Worm (Caenorhabditis elegans) whole organism, L4 larva: ENCODE measurements around the gene hot-4.
A peak's percentile ranks its signal among the peaks of the same experiment; 100 is the strongest.

Experiments
- ceh-28 ChIP-seq: fragments of 150-350 bp; optimal IDR thresholded peaks from 2 replicates; lab custom pipeline; 2014; ENCODE audit warnings: missing biosample characterization, missing genetic modification reagents, missing genetic modification characterization
- ceh-32 ChIP-seq: sonication (generic microtip); optimal IDR thresholded peaks from 2 replicates; lab custom pipeline; 2016; ENCODE audit warnings: mild to moderate bottlenecking, missing genetic modification characterization, missing compliant biosample characterization; ENCODE audit not compliant: poor library complexity
- ceh-44 ChIP-seq: fragments of 200-800 bp; sonication (Bioruptor generic); IDR thresholded peaks from 2 replicates; pipeline ENCODE4 v1.3.6; 2022; ENCODE audit warnings: missing genetic modification reagents, missing genetic modification characterization, missing compliant biosample characterization
- daf-8 ChIP-seq: fragments of 200-800 bp; sonication (Bioruptor generic); IDR thresholded peaks from 2 replicates; pipeline ENCODE4 v1.3.6; 2022; ENCODE audit warnings: missing genetic modification characterization, missing compliant biosample characterization
- egl-27 ChIP-seq: sonication (generic microtip); optimal IDR thresholded peaks from 3 replicates; lab custom pipeline; 2017; ENCODE audit warnings: missing biosample characterization, missing genetic modification reagents, missing genetic modification characterization
- fkh-10 ChIP-seq: fragments of 150-350 bp; optimal IDR thresholded peaks from 2 replicates; lab custom pipeline; 2014; ENCODE audit warnings: missing biosample characterization, missing genetic modification reagents, missing genetic modification characterization
- lsy-2 ChIP-seq, 2 experiments: fragments of 150-350 bp in 1 of 2; sonication (generic microtip) in 1 of 2; optimal IDR thresholded peaks; 2 replicates each; lab custom pipeline; 2014 to 2017; ENCODE audit warnings: missing biosample characterization in 2 of 2, missing genetic modification characterization in 2 of 2
- mxl-3 ChIP-seq: fragments of 200-800 bp; sonication (Bioruptor generic); optimal IDR thresholded peaks from 2 replicates; lab custom pipeline; 2018; ENCODE audit warnings: mild to moderate bottlenecking, missing genetic modification characterization, missing compliant biosample characterization
- nhr-11 ChIP-seq: fragments of 150-350 bp; optimal IDR thresholded peaks from 2 replicates; lab custom pipeline; 2014; ENCODE audit warnings: missing biosample characterization, missing genetic modification characterization
- nhr-28 ChIP-seq: fragments of 150-350 bp; optimal IDR thresholded peaks from 2 replicates; lab custom pipeline; 2014; ENCODE audit warnings: missing biosample characterization, missing genetic modification characterization
- pha-4 ChIP-seq, 2 experiments: fragments of 150-350 bp in 1 of 2; fragments of 200-800 bp in 1 of 2; sonication (Bioruptor generic) in 1 of 2; IDR thresholded peaks in 1 of 2; optimal IDR thresholded peaks in 1 of 2; 2 replicates each; pipeline versions ENCODE4 v1.3.6 to Lab custom; 2014 to 2022; ENCODE audit warnings: missing genetic modification characterization in 2 of 2, missing genetic modification reagents in 2 of 2, missing biosample characterization in 1 of 2, missing compliant biosample characterization in 1 of 2
- pqm-1 ChIP-seq: sonication (generic microtip); optimal IDR thresholded peaks from 2 replicates; lab custom pipeline; 2017; ENCODE audit warnings: missing biosample characterization, missing genetic modification characterization
- unc-62 ChIP-seq, 3 experiments: fragments of 150-350 bp in 1 of 3; sonication (generic microtip); optimal IDR thresholded peaks in 2 of 3; peaks in 1 of 3; 1 replicate in 1 of 3; 2 replicates in 2 of 3; lab custom pipeline; 2014 to 2017; ENCODE audit warnings: missing biosample characterization in 3 of 3, missing genetic modification characterization in 3 of 3, missing genetic modification reagents in 3 of 3, missing genotype in 1 of 3
- ztf-7 ChIP-seq: fragments of 150-350 bp; optimal IDR thresholded peaks from 2 replicates; lab custom pipeline; 2014; ENCODE audit warnings: missing biosample characterization, missing genetic modification characterization

DNA sequence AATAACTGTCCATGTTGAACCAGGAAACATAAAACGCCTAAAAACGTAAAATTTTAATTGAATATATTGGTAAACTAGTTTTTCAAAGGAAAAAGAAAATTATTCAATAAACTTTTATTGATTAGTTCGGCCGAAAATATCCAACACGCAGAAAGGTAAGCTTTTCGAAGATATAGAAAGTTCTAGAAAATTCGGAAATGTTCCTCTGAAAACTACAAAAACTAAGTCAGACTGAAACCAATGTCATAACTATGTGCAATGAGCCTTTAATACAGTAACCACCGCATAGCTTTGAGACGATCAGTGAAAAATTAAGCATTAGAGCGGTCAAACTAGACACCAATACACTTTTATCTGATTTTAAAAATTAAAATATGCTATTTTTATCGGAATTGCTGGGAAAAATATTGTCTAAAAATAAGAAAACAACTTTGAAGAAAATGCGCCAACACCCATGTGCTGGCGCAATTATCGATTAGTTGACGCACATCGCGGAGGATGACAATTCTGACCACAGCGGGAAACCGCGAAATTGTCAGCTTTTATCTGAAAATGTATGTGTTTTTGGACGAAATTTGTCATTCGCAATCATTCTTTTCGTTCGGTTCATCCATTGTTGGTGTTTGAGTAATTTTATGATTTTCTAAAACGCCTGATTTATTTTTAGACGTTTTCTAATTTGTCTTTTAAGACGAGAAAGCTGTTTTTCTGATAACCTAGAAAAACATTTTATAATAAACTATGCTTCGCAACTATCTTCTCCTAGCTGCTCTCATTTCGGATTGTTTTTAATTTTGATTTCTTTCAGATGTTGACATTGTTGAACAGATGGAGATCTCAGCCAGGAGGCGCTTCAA lies 18.6 kb upstream of the hot-4 start, which contains the start of the genes C23G10.7 and rpn-2:
- TF ChIP-seq daf-8 (GFP tag; lab: Robert Waterston, UW) (no peak), ceh-32 (tag; lab: Kevin White, UChicago) (no peak), ztf-7 (tag; lab: Kevin White, UChicago) (peak; percentile 41), pqm-1 (tag; lab: Kevin White, UChicago) (no peak), egl-27 (no peak), pha-4 (GFP tag; IDR thresholded peaks at IDR 0.05; lab: Robert Waterston, UW) (no peak), pha-4 (tag; optimal IDR thresholded peaks at IDR 0.05; lab: Kevin White, UChicago) (no peak), ceh-28 (no peak), unc-62 (GFP tag; optimal IDR thresholded peaks at IDR 0.05 in 1 of 2; lab: Kevin White, UChicago) (no peak), unc-62 (tag; optimal IDR thresholded peaks at IDR 0.05; lab: Kevin White, UChicago) (no peak), lsy-2 (tag; optimal IDR thresholded peaks at IDR 0.05; lab: Kevin White, UChicago) (peak in 1 of 2 experiments; percentile 80), nhr-28 (peak; percentile 35), ceh-44 (GFP tag; lab: Robert Waterston, UW) (no peak), mxl-3 (GFP tag; lab: Kevin White, UChicago) (no peak), nhr-11 (tag; lab: Kevin White, UChicago) (peak; percentile 48), fkh-10 (GFP tag; lab: Kevin White, UChicago) (no peak)
